Worm (Caenorhabditis elegans) whole organism, L4 larva: ENCODE results near the gene F37H8.5.

Experiments
- hlh-30 ChIP-seq: sonication (generic microtip); optimal IDR thresholded peaks from 2 replicates; lab custom pipeline; 2017; ENCODE audit warnings: antibody characterized with exemption, mild to moderate bottlenecking, missing genetic modification characterization, missing compliant biosample characterization; ENCODE audit not compliant: insufficient read depth
- nhr-11 ChIP-seq: fragments of 150-350 bp; optimal IDR thresholded peaks from 2 replicates; lab custom pipeline; 2014; ENCODE audit warnings: missing biosample characterization, missing genetic modification characterization
- nhr-237 ChIP-seq: sonication (generic microtip); optimal IDR thresholded peaks from 2 replicates; lab custom pipeline; 2017; ENCODE audit warnings: missing biosample characterization, missing genetic modification characterization
- nhr-28 ChIP-seq: fragments of 150-350 bp; optimal IDR thresholded peaks from 2 replicates; lab custom pipeline; 2014; ENCODE audit warnings: missing biosample characterization, missing genetic modification characterization
- snpc-4 ChIP-seq: fragments of 150-350 bp; optimal IDR thresholded peaks from 2 replicates; lab custom pipeline; 2014; ENCODE audit warnings: missing biosample characterization, missing genetic modification characterization

- TF ChIP-seq nhr-11 (no peak), hlh-30 (tag; lab: Kevin White, UChicago) (no peak), nhr-237 (tag; lab: Kevin White, UChicago) (no peak), snpc-4 (tag; lab: Kevin White, UChicago) (no peak), nhr-28 (tag; lab: Kevin White, UChicago) (no peak)
Measured at ce11 chrII:11202581-11203271, 14.7 kb downstream of the F37H8.5 start, which contains the start of gene srap-1.
